Fruit fly (Drosophila melanogaster): ENCODE data around the gene Galt.

The Galt gene

DNA sequence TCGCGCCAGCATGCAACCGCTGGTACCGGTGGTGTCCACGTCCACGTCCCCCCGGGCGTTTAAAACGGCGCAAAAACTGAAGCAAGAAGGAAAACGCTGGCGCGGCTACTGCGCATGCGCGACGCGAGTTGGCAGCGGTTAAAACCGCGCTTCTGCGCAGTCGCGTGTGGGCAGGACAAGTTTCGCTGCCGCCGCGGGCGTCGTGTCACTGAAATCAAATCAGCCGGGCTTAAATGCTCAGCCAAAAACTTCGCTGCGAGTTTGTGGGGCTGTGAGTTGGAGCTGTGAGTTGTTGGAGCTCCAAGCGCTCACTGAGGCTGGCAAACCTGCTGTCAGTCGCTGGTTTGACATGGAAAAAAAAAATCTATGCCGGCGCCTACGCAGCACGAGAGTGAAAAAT lies 37.2 kb upstream of the Galt start:
- no peak for TF ChIP-seq CG10669 (GFP tag; optimal IDR thresholded peaks at IDR 0.05)
- no peak for TF ChIP-seq topi (GFP tag; optimal IDR thresholded peaks at IDR 0.05)
- TF ChIP-seq CG32006 (GFP tag; optimal IDR thresholded peaks at IDR 0.05) = no peak
- no peak for TF ChIP-seq spab (GFP tag; optimal IDR thresholded peaks at IDR 0.05)
- no peak for TF ChIP-seq Gug (GFP tag; IDR thresholded peaks at IDR 0.05)
- no peak for TF ChIP-seq Blimp-1 (GFP tag; optimal IDR thresholded peaks at IDR 0.05)
- no peak for TF ChIP-seq Eip78C (GFP tag)
- no peak for TF ChIP-seq CG6163 (GFP tag; IDR thresholded peaks at IDR 0.05)
- TF ChIP-seq cyc (GFP tag; optimal IDR thresholded peaks at IDR 0.05) = no peak
- no peak for TF ChIP-seq dac (GFP tag; optimal IDR thresholded peaks at IDR 0.05)
- no peak for TF ChIP-seq CG6854 (GFP tag; optimal IDR thresholded peaks at IDR 0.05)

dm6 chr2L:6701409-6702199 lies 33.8 kb upstream of the Galt start:
- TF ChIP-seq Hr39 (GFP tag; optimal IDR thresholded peaks at IDR 0.05) (peak; percentile 26), lz (GFP tag; optimal IDR thresholded peaks at IDR 0.05) (no peak), CG8632 (GFP tag; optimal IDR thresholded peaks at IDR 0.05) (peak; percentile 6), Met (GFP tag; optimal IDR thresholded peaks at IDR 0.05) (peak; percentile 40), acj6 (GFP tag; optimal IDR thresholded peaks at IDR 0.05) (peak; percentile 38), CG32006 (GFP tag; optimal IDR thresholded peaks at IDR 0.05) (peak; percentile 8), Sox15 (GFP tag; optimal IDR thresholded peaks at IDR 0.05) (peak; percentile 21), fd85E (GFP tag; optimal IDR thresholded peaks at IDR 0.05) (no peak), Ets21C (GFP tag; optimal IDR thresholded peaks at IDR 0.05) (no peak), CG3032 (tag; optimal IDR thresholded peaks at IDR 0.05) (peak; percentile 15), Smox (GFP tag; optimal IDR thresholded peaks at IDR 0.05) (peak; percentile 3), CG8119 (GFP tag; IDR thresholded peaks at IDR 0.05) (no peak), OdsH (GFP tag; optimal IDR thresholded peaks at IDR 0.05) (peak; percentile 29), Eip75B (GFP tag; optimal IDR thresholded peaks at IDR 0.05) (peak; percentile 45), vri (GFP tag; optimal IDR thresholded peaks at IDR 0.05) (peak; percentile 32), Sox102F (GFP tag; optimal IDR thresholded peaks at IDR 0.05) (no peak), achi (GFP tag; optimal IDR thresholded peaks at IDR 0.05) (peak; percentile 24), eg (GFP tag; IDR thresholded peaks at IDR 0.05) (no peak), CG15336 (GFP tag; IDR thresholded peaks at IDR 0.05) (no peak), CG16779 (tag; optimal IDR thresholded peaks at IDR 0.05) (no peak), CG4318 (GFP tag; optimal IDR thresholded peaks at IDR 0.05) (no peak), Sox14 (GFP tag; optimal IDR thresholded peaks at IDR 0.05) (peak; percentile 5), CG6854 (GFP tag; optimal IDR thresholded peaks at IDR 0.05) (no peak), ss (GFP tag; optimal IDR thresholded peaks at IDR 0.05) (peak; percentile 13 to 18), Ets96B (tag; optimal IDR thresholded peaks at IDR 0.05) (peak; percentile 51), CG3919 (GFP tag; optimal IDR thresholded peaks at IDR 0.05) (peak; percentile 48), Gug (GFP tag; IDR thresholded peaks at IDR 0.05) (no peak), Eip78C (GFP tag) (peak; percentile 89), CG11902 (GFP tag; optimal IDR thresholded peaks at IDR 0.05) (peak; percentile 22), CG34406 (GFP tag; optimal IDR thresholded peaks at IDR 0.05) (peak; percentile 5), CG6792 (GFP tag; optimal IDR thresholded peaks at IDR 0.05) (peak; percentile 35), CG8319 (GFP tag; optimal IDR thresholded peaks at IDR 0.05) (no peak), Eip93F (GFP tag; optimal IDR thresholded peaks at IDR 0.05) (no peak), topi (GFP tag; optimal IDR thresholded peaks at IDR 0.05) (peak; percentile 24), net (GFP tag; optimal IDR thresholded peaks at IDR 0.05) (peak; percentile 13), dac (GFP tag; optimal IDR thresholded peaks at IDR 0.05) (no peak), pdm3 (GFP tag; optimal IDR thresholded peaks at IDR 0.05) (peak; percentile 3), CG31627 (GFP tag; optimal IDR thresholded peaks at IDR 0.05) (no peak), CG10669 (GFP tag; optimal IDR thresholded peaks at IDR 0.05) (peak; percentile 57), dsx (GFP tag; optimal IDR thresholded peaks at IDR 0.05; ENCODE audit: poor library complexity, severe bottlenecking) (peak; percentile 20), Hr38 (GFP tag; optimal IDR thresholded peaks at IDR 0.05) (no peak), spab (GFP tag; optimal IDR thresholded peaks at IDR 0.05) (peak; percentile 18), CG9139 (GFP tag; optimal IDR thresholded peaks at IDR 0.05) (no peak), CG6163 (GFP tag; IDR thresholded peaks at IDR 0.05) (no peak), svp (GFP tag) (peak; percentile 57), salr (GFP tag; optimal IDR thresholded peaks at IDR 0.05) (no peak)

Data from whole organism, prepupa.